Worm (Caenorhabditis elegans) whole organism, L4 larva: Measurements from ENCODE around the gene exl-1.

Source experiments
- F26F4.8 ChIP-seq: fragments of 200-800 bp; sonication (Bioruptor generic); conservative IDR thresholded peaks from 2 replicates; pipeline ENCODE4 v1.3.6; 2022; ENCODE audit warnings: missing genetic modification characterization, missing compliant biosample characterization
- F37D6.2 ChIP-seq: sonication (generic microtip); optimal IDR thresholded peaks from 2 replicates; lab custom pipeline; 2016; ENCODE audit warnings: mild to moderate bottlenecking, missing genetic modification characterization, missing compliant biosample characterization
- F44E2.7 ChIP-seq: fragments of 200-800 bp; sonication (Bioruptor generic); IDR thresholded peaks from 2 replicates; pipeline ENCODE4 v2.1.2; 2022; ENCODE audit warnings: missing genetic modification characterization, missing compliant biosample characterization
- T20F7.1 ChIP-seq: fragments of 200-800 bp; sonication (Bioruptor generic); optimal IDR thresholded peaks from 2 replicates; lab custom pipeline; 2018; ENCODE audit warnings: mild to moderate bottlenecking, missing genetic modification characterization, missing compliant biosample characterization
- Y48G9A.11 ChIP-seq: fragments of 200-800 bp; sonication (Bioruptor generic); IDR thresholded peaks from 2 replicates; pipeline ENCODE4 v1.3.6; 2022; ENCODE audit warnings: missing genetic modification reagents, missing genetic modification characterization, missing compliant biosample characterization
- ZK337.2 ChIP-seq: fragments of 200-800 bp; sonication (Bioruptor generic); IDR thresholded peaks from 2 replicates; pipeline ENCODE4 v1.3.6; 2022; ENCODE audit warnings: missing genetic modification reagents, missing genetic modification characterization, missing compliant biosample characterization
- aha-1 ChIP-seq: fragments of 150-350 bp; peaks from one replicate; lab custom pipeline; 2014; ENCODE audit warnings: missing biosample characterization, missing genetic modification characterization
- aly-2 ChIP-seq: sonication (generic microtip); optimal IDR thresholded peaks from 2 replicates; lab custom pipeline; 2018; ENCODE audit warnings: missing biosample characterization, missing genetic modification characterization
- ama-1 ChIP-seq: fragments of 150-350 bp; optimal IDR thresholded peaks from 2 replicates; lab custom pipeline; 2014; ENCODE audit warnings: inconsistent platforms, mixed read lengths
- attf-4 ChIP-seq: sonication (generic microtip); optimal IDR thresholded peaks from 3 replicates; lab custom pipeline; 2017; ENCODE audit warnings: missing biosample characterization, missing genetic modification characterization
- ceh-20 ChIP-seq: fragments of 200-800 bp; sonication (Bioruptor generic); IDR thresholded peaks from 2 replicates; pipeline ENCODE4 v1.3.6; 2022; ENCODE audit warnings: missing genetic modification reagents, missing genetic modification characterization, missing compliant biosample characterization
- ceh-28 ChIP-seq: fragments of 150-350 bp; optimal IDR thresholded peaks from 2 replicates; lab custom pipeline; 2014; ENCODE audit warnings: missing biosample characterization, missing genetic modification reagents, missing genetic modification characterization
- ceh-44 ChIP-seq: fragments of 200-800 bp; sonication (Bioruptor generic); IDR thresholded peaks from 2 replicates; pipeline ENCODE4 v1.3.6; 2022; ENCODE audit warnings: missing genetic modification reagents, missing genetic modification characterization, missing compliant biosample characterization
- ceh-62 ChIP-seq: sonication (generic microtip); optimal IDR thresholded peaks from 2 replicates; lab custom pipeline; 2017; ENCODE audit warnings: missing biosample characterization, missing genetic modification characterization
- ceh-82 ChIP-seq: sonication (generic microtip); optimal IDR thresholded peaks from 2 replicates; lab custom pipeline; 2017; ENCODE audit warnings: missing biosample characterization, missing genetic modification characterization
- ces-1 ChIP-seq: fragments of 150-350 bp; sonication (generic microtip); optimal IDR thresholded peaks from 4 replicates; lab custom pipeline; 2014; ENCODE audit warnings: missing biosample characterization, missing genetic modification reagents, missing genetic modification characterization
- daf-16 ChIP-seq, 3 experiments: sonication (generic microtip); optimal IDR thresholded peaks; 2 replicates each; lab custom pipeline; 2016 to 2017; ENCODE audit warnings: missing genetic modification characterization in 3 of 3, missing genetic modification reagents in 3 of 3, mild to moderate bottlenecking in 2 of 3, missing compliant biosample characterization in 2 of 3, missing biosample characterization in 1 of 3, moderate library complexity in 1 of 3
- daf-19 ChIP-seq: fragments of 200-800 bp; sonication (Bioruptor generic); conservative IDR thresholded peaks from 2 replicates; pipeline ENCODE4 v1.3.6; 2022; ENCODE audit warnings: missing genetic modification characterization, missing compliant biosample characterization
- dmd-9 ChIP-seq: fragments of 200-800 bp; sonication (Bioruptor generic); IDR thresholded peaks from 2 replicates; pipeline ENCODE4 v1.3.6; 2022; ENCODE audit warnings: missing genetic modification reagents, missing genetic modification characterization, missing compliant biosample characterization
- duxl-1 ChIP-seq: sonication (generic microtip); optimal IDR thresholded peaks from 2 replicates; lab custom pipeline; 2016; ENCODE audit warnings: mild to moderate bottlenecking, missing genetic modification characterization, moderate library complexity, missing compliant biosample characterization; ENCODE audit not compliant: poor library complexity
- fkh-10 ChIP-seq: fragments of 150-350 bp; optimal IDR thresholded peaks from 2 replicates; lab custom pipeline; 2014; ENCODE audit warnings: missing biosample characterization, missing genetic modification reagents, missing genetic modification characterization
- fos-1 ChIP-seq: fragments of 150-350 bp; optimal IDR thresholded peaks from 2 replicates; lab custom pipeline; 2014; ENCODE audit warnings: missing biosample characterization, missing genetic modification characterization
- hif-1 ChIP-seq, 2 experiments: sonication (generic microtip); optimal IDR thresholded peaks; 2 replicates each; lab custom pipeline; 2016 to 2017; ENCODE audit warnings: missing compliant biosample characterization in 2 of 2, missing genetic modification characterization in 2 of 2, missing genetic modification reagents in 2 of 2, missing genotype in 2 of 2, mild to moderate bottlenecking in 1 of 2
- hmg-1.1 ChIP-seq: fragments of 200-800 bp; sonication (Bioruptor generic); IDR thresholded peaks from 2 replicates; pipeline ENCODE4 v1.3.6; 2022; ENCODE audit warnings: missing genetic modification reagents, missing genetic modification characterization, missing compliant biosample characterization
- lin-13 ChIP-seq: fragments of 150-350 bp; optimal IDR thresholded peaks from 2 replicates; lab custom pipeline; 2014; ENCODE audit warnings: missing biosample characterization, missing genetic modification reagents, missing genetic modification characterization
- lin-15B ChIP-seq: fragments of 150-350 bp; sonication (generic microtip); optimal IDR thresholded peaks from 3 replicates; lab custom pipeline; 2014; ENCODE audit warnings: missing biosample characterization, missing genetic modification characterization
- lin-29 ChIP-seq: fragments of 200-800 bp; sonication (Bioruptor generic); IDR thresholded peaks from 2 replicates; pipeline ENCODE4 v1.3.6; 2022; ENCODE audit warnings: missing genetic modification reagents, missing genetic modification characterization, missing compliant biosample characterization
- lin-39 ChIP-seq: fragments of 150-350 bp; optimal IDR thresholded peaks from 2 replicates; lab custom pipeline; 2014; ENCODE audit warnings: missing biosample characterization, missing genetic modification reagents, missing genetic modification characterization
- madf-5 ChIP-seq, 2 experiments: fragments of 200-800 bp; sonication (Bioruptor generic); IDR thresholded peaks; 2 replicates each; pipeline ENCODE4 v1.3.6; 2022; ENCODE audit warnings: missing compliant biosample characterization in 2 of 2, missing genetic modification characterization in 2 of 2
- mdl-1 ChIP-seq, 2 experiments: fragments of 150-350 bp in 1 of 2; sonication (generic microtip) in 1 of 2; optimal IDR thresholded peaks; 2 replicates each; lab custom pipeline; 2014 to 2017; ENCODE audit warnings: missing biosample characterization in 2 of 2, missing genetic modification characterization in 2 of 2
- mep-1 ChIP-seq: fragments of 150-350 bp; sonication (generic microtip); optimal IDR thresholded peaks from 3 replicates; lab custom pipeline; 2014; ENCODE audit warnings: missing biosample characterization, missing genetic modification characterization
- mxl-3 ChIP-seq: fragments of 200-800 bp; sonication (Bioruptor generic); optimal IDR thresholded peaks from 2 replicates; lab custom pipeline; 2018; ENCODE audit warnings: mild to moderate bottlenecking, missing genetic modification characterization, missing compliant biosample characterization
- nhr-237 ChIP-seq: sonication (generic microtip); optimal IDR thresholded peaks from 2 replicates; lab custom pipeline; 2017; ENCODE audit warnings: missing biosample characterization, missing genetic modification characterization
- nhr-42 ChIP-seq: fragments of 200-800 bp; sonication (Bioruptor generic); IDR thresholded peaks from 2 replicates; pipeline ENCODE4 v1.3.6; 2022; ENCODE audit warnings: missing genetic modification characterization, missing compliant biosample characterization
- nhr-48 ChIP-seq: sonication (generic microtip); optimal IDR thresholded peaks from 2 replicates; lab custom pipeline; 2016; ENCODE audit warnings: mild to moderate bottlenecking, missing genetic modification characterization, missing compliant biosample characterization
- nhr-6 ChIP-seq: fragments of 150-350 bp; optimal IDR thresholded peaks from 2 replicates; lab custom pipeline; 2014; ENCODE audit warnings: missing biosample characterization, missing genetic modification characterization
- nhr-77 ChIP-seq: fragments of 150-350 bp; optimal IDR thresholded peaks from 2 replicates; lab custom pipeline; 2014; ENCODE audit warnings: missing biosample characterization, missing genetic modification characterization
- sdz-12 ChIP-seq: fragments of 200-800 bp; sonication (Bioruptor generic); optimal IDR thresholded peaks from 2 replicates; lab custom pipeline; 2018; ENCODE audit warnings: mild to moderate bottlenecking, missing genetic modification characterization, missing compliant biosample characterization
- skn-1 ChIP-seq: fragments of 150-350 bp; optimal IDR thresholded peaks from 2 replicates; lab custom pipeline; 2014; ENCODE audit warnings: missing biosample characterization, missing genetic modification characterization
- snpc-1.2 ChIP-seq: fragments of 200-800 bp; sonication (Bioruptor generic); IDR thresholded peaks from 2 replicates; pipeline ENCODE4 v1.3.6; 2022; ENCODE audit warnings: missing genetic modification reagents, missing genetic modification characterization, missing compliant biosample characterization
- snpc-4 ChIP-seq: fragments of 150-350 bp; optimal IDR thresholded peaks from 2 replicates; lab custom pipeline; 2014; ENCODE audit warnings: missing biosample characterization, missing genetic modification characterization
- tra-1 ChIP-seq: fragments of 200-800 bp; sonication (Bioruptor generic); IDR thresholded peaks from 2 replicates; pipeline ENCODE4 v1.3.6; 2022; ENCODE audit warnings: missing genetic modification reagents, missing genetic modification characterization, missing compliant biosample characterization
- unc-39 ChIP-seq: sonication (generic microtip); optimal IDR thresholded peaks from 2 replicates; lab custom pipeline; 2017; ENCODE audit warnings: missing biosample characterization, missing genetic modification characterization
- vab-7 ChIP-seq: fragments of 200-800 bp; sonication (Bioruptor generic); IDR thresholded peaks from 2 replicates; pipeline ENCODE4 v1.3.6; 2022; ENCODE audit warnings: missing genetic modification reagents, missing genetic modification characterization, missing compliant biosample characterization
- zag-1 ChIP-seq: fragments of 150-350 bp; optimal IDR thresholded peaks from 2 replicates; lab custom pipeline; 2014; ENCODE audit warnings: missing biosample characterization, missing genetic modification characterization
- zfp-2 ChIP-seq: sonication (generic microtip); optimal IDR thresholded peaks from 2 replicates; lab custom pipeline; 2016; ENCODE audit warnings: mild to moderate bottlenecking, missing genetic modification characterization, missing compliant biosample characterization
- zfp-3 ChIP-seq: fragments of 200-800 bp; sonication (Bioruptor generic); conservative IDR thresholded peaks from 2 replicates; pipeline ENCODE4 v1.3.6; 2022; ENCODE audit warnings: missing genetic modification reagents, missing genetic modification characterization, missing compliant biosample characterization
- zip-11 ChIP-seq: fragments of 200-800 bp; sonication (Bioruptor generic); IDR thresholded peaks from 2 replicates; pipeline ENCODE4 v1.3.6; 2022; ENCODE audit warnings: missing genetic modification characterization, missing compliant biosample characterization
- zip-2 ChIP-seq: fragments of 150-350 bp; optimal IDR thresholded peaks from 2 replicates; lab custom pipeline; 2014; ENCODE audit warnings: missing biosample characterization, missing genetic modification characterization
- ztf-11 ChIP-seq: fragments of 150-350 bp; optimal IDR thresholded peaks from 2 replicates; lab custom pipeline; 2014; ENCODE audit warnings: missing biosample characterization, missing genetic modification characterization
- ztf-7 ChIP-seq: fragments of 150-350 bp; optimal IDR thresholded peaks from 2 replicates; lab custom pipeline; 2014; ENCODE audit warnings: missing biosample characterization, missing genetic modification characterization

exl-1 gene

ce11 chrII:14404741-14405488, 8.4 kb downstream of the exl-1 start:
- TF ChIP-seq F26F4.8, result no peak
- TF ChIP-seq ZK337.2 (GFP tag; lab: Robert Waterston, UW), result no peak
- TF ChIP-seq hif-1 (tag; optimal IDR thresholded peaks at IDR 0.05; lab: Kevin White, UChicago), result peak; percentile 90 to 99
- TF ChIP-seq lin-39 (tag; lab: Kevin White, UChicago), result no peak
- peak; percentile 98 for TF ChIP-seq aha-1 (tag; lab: Kevin White, UChicago)
- TF ChIP-seq ceh-44 (GFP tag; lab: Robert Waterston, UW), result no peak
- TF ChIP-seq ces-1 (GFP tag; lab: Kevin White, UChicago), result no peak
- peak; percentile 87 for TF ChIP-seq mep-1 (tag; lab: Kevin White, UChicago)
- TF ChIP-seq lin-13 (GFP tag; lab: Kevin White, UChicago), result no peak
- no peak for TF ChIP-seq vab-7 (GFP tag; lab: Robert Waterston, UW)
- 0 out of 2 replicates have a peak, but pooled peaks have one; percentile 34 for TF ChIP-seq ceh-20 (GFP tag; lab: Robert Waterston, UW)
- no peak for TF ChIP-seq nhr-237 (tag; lab: Kevin White, UChicago)
- TF ChIP-seq F44E2.7 (GFP tag; lab: Robert Waterston, UW), result no peak
- TF ChIP-seq fos-1, result no peak
- TF ChIP-seq daf-16 (GFP tag; optimal IDR thresholded peaks at IDR 0.05; lab: Kevin White, UChicago), result peak in 1 of 2 experiments; percentile 89
- peak; percentile 69 for TF ChIP-seq daf-16 (tag; optimal IDR thresholded peaks at IDR 0.05; lab: Kevin White, UChicago)
- TF ChIP-seq zfp-3 (GFP tag; lab: Robert Waterston, UW), result no peak
- no peak for TF ChIP-seq sdz-12 (GFP tag; lab: Kevin White, UChicago)
- peak; percentile 61 for TF ChIP-seq hmg-1.1
- TF ChIP-seq mdl-1 (tag; optimal IDR thresholded peaks at IDR 0.05; lab: Kevin White, UChicago), result peak in 1 of 2 experiments; percentile 73
- no peak for TF ChIP-seq fkh-10 (GFP tag; lab: Kevin White, UChicago)
- no peak for TF ChIP-seq dmd-9
- no peak for TF ChIP-seq ztf-11
- no peak for TF ChIP-seq ceh-62 (tag; lab: Kevin White, UChicago)
- no peak for TF ChIP-seq zfp-2 (tag; lab: Kevin White, UChicago)
- TF ChIP-seq unc-39 (tag; lab: Kevin White, UChicago), result no peak
- TF ChIP-seq zip-11 (GFP tag; lab: Robert Waterston, UW), result no peak
- no peak for TF ChIP-seq lin-15B (tag; lab: Kevin White, UChicago)
- TF ChIP-seq tra-1 (GFP tag; lab: Robert Waterston, UW), result no peak
- TF ChIP-seq nhr-77, result peak; percentile 61
- TF ChIP-seq F37D6.2 (tag; lab: Kevin White, UChicago), result peak; percentile 74
- peak; percentile 70 for TF ChIP-seq mxl-3
- TF ChIP-seq nhr-6, result peak; percentile 78
- no peak for TF ChIP-seq madf-5 (GFP tag; IDR thresholded peaks at IDR 0.05; lab: Robert Waterston, UW)
- no peak for TF ChIP-seq ceh-28 (tag; lab: Kevin White, UChicago)
- no peak for TF ChIP-seq aly-2
- TF ChIP-seq ama-1 (lab: Kevin White, UChicago), result no peak
- no peak for TF ChIP-seq snpc-1.2 (GFP tag; lab: Robert Waterston, UW)
- TF ChIP-seq zag-1, result no peak
- TF ChIP-seq attf-4 (tag; lab: Kevin White, UChicago), result no peak
- TF ChIP-seq snpc-4 (tag; lab: Kevin White, UChicago), result no peak
- peak; percentile 76; the same call in 1 of the 2 replicates for TF ChIP-seq nhr-42 (GFP tag; lab: Robert Waterston, UW)
- no peak for TF ChIP-seq T20F7.1 (GFP tag; lab: Kevin White, UChicago)
- TF ChIP-seq ceh-82 (tag; lab: Kevin White, UChicago), result no peak
- no peak for TF ChIP-seq duxl-1
- TF ChIP-seq skn-1 (tag; lab: Kevin White, UChicago), result no peak
- TF ChIP-seq daf-19, result 0 out of 2 replicates have a peak, but pooled peaks have one; percentile 8
- TF ChIP-seq nhr-48 (tag; lab: Kevin White, UChicago), result peak; percentile 81
- TF ChIP-seq Y48G9A.11 (GFP tag; lab: Robert Waterston, UW), result no peak
- TF ChIP-seq lin-29, result peak; percentile 69; the same call in 1 of the 2 replicates
- TF ChIP-seq zip-2 (tag; lab: Kevin White, UChicago), result peak; percentile 58
- peak; percentile 8 for TF ChIP-seq ztf-7 (tag; lab: Kevin White, UChicago)
